Worm (Caenorhabditis elegans) whole organism, late embryonic: ENCODE data around the gene math-45.

Experiments used
- fkh-10 ChIP-seq: fragments of 150-350 bp; optimal IDR thresholded peaks from 2 replicates; lab custom pipeline; 2014; ENCODE audit warnings: missing biosample characterization, missing genetic modification reagents, missing genetic modification characterization
- hlh-6 ChIP-seq: sonication (generic microtip); optimal IDR thresholded peaks from 2 replicates; lab custom pipeline; 2016; ENCODE audit warnings: missing genotype, missing genetic modification characterization, missing compliant biosample characterization
- nfya-1 ChIP-seq: sonication (generic microtip); optimal IDR thresholded peaks from 2 replicates; lab custom pipeline; 2017; ENCODE audit warnings: missing genetic modification characterization, mild to moderate bottlenecking, missing compliant biosample characterization, antibody characterized with exemption, moderate library complexity
- nhr-11 ChIP-seq: fragments of 150-350 bp; optimal IDR thresholded peaks from 2 replicates; lab custom pipeline; 2014; ENCODE audit warnings: missing biosample characterization, missing genetic modification characterization
- nhr-232 ChIP-seq: sonication (generic microtip); optimal IDR thresholded peaks from 2 replicates; lab custom pipeline; 2016; ENCODE audit warnings: missing genetic modification characterization, missing compliant biosample characterization
- pros-1 ChIP-seq: fragments of 150-350 bp; optimal IDR thresholded peaks from 2 replicates; lab custom pipeline; 2014; ENCODE audit warnings: missing biosample characterization, missing genetic modification reagents, missing genetic modification characterization
- sdc-2 ChIP-seq: sonication (generic microtip); optimal IDR thresholded peaks from 2 replicates; lab custom pipeline; 2016; ENCODE audit warnings: missing genotype, missing genetic modification characterization, missing compliant biosample characterization

- no peak for TF ChIP-seq fkh-10 (GFP tag; lab: Kevin White, UChicago)
- no peak for TF ChIP-seq hlh-6 (tag; lab: Kevin White, UChicago)
- TF ChIP-seq nhr-232 (tag; lab: Kevin White, UChicago) = no peak
- no peak for TF ChIP-seq pros-1
- no peak for TF ChIP-seq sdc-2 (tag; lab: Kevin White, UChicago)
- TF ChIP-seq nfya-1 (tag; lab: Kevin White, UChicago) = no peak
- no peak for TF ChIP-seq nhr-11 (tag; lab: Kevin White, UChicago)
Measured at ce11 chrII:1538589-1538988, 21.3 kb upstream of the math-45 start, which contains the start of gene fbxb-44.
